Fruit fly (Drosophila melanogaster) whole organism: Measurements from ENCODE around the gene flfl.

ENCODE experiments used
- CG8478 ChIP-seq: fragments of >200 bp; optimal IDR thresholded peaks from 2 replicates; lab custom pipeline; 2018; ENCODE audit warnings: inconsistent platforms
- Dll ChIP-seq: fragments of >200 bp; optimal IDR thresholded peaks from 2 replicates; lab custom pipeline; 2017
- EcR ChIP-seq, 2 experiments: fragments of >200 bp; optimal IDR thresholded peaks; 2 replicates each; lab custom pipeline; 2017; ENCODE audit warnings: missing biosample characterization in 2 of 2, missing genetic modification characterization in 2 of 2, missing genetic modification reagents in 2 of 2
- pan ChIP-seq: fragments of >200 bp; optimal IDR thresholded peaks from 2 replicates; lab custom pipeline; 2017
- psq ChIP-seq: fragments of >200 bp; optimal IDR thresholded peaks from 2 replicates; lab custom pipeline; 2017
- usp ChIP-seq: fragments of >200 bp; optimal IDR thresholded peaks from 2 replicates; lab custom pipeline; 2017; ENCODE audit warnings: missing biosample characterization, missing genetic modification characterization, mixed read lengths

The flfl gene

DNA sequence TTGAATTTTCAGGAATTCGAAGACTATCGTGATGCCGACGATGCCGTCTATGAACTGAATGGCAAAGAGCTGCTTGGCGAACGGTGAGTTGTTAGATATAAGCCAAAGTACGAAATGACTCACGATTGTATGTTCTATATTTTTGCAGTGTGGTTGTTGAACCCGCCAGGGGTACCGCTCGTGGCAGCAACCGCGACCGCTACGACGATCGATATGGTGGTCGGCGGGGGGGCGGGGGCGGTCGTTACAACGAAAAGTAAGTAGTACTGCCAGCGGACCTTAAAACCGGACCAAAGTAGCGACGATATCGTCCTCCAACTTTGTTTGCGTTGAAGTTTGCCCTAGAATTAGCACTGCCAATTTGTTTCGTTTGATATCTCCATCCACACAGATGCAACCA is 21.6 kb upstream of the flfl start:
- TF ChIP-seq pan (no peak), CG8478 (lab: Kevin White, UChicago) (no peak), psq (lab: Kevin White, UChicago) (no peak), Dll (no peak), usp (GFP tag; lab: Kevin White, UChicago) (no peak), EcR (GFP tag; optimal IDR thresholded peaks at IDR 0.05; lab: Kevin White, UChicago) (no peak)

DNA sequence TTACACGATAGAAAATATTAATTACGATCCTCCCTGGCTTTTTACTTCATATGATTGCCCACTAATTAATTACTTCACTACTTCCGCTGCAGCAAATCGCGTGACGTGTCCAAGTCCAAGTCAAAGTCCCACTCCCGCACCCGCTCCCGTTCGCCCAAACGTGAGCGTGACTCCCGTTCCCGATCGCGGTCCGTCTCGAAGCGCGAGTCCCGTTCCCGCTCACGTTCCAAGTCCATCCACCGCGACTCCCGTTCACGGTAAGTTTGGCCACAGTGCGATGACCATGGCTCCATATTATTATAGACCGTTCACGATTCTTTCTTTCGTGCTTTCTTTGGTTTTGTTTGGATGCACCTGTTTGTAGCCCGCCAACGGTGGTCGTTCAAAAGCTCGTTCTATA is 17.7 kb upstream of the flfl start:
- TF ChIP-seq CG8478 (lab: Kevin White, UChicago), result no peak
- no peak for TF ChIP-seq pan
- TF ChIP-seq psq (lab: Kevin White, UChicago), result no peak
- TF ChIP-seq Dll, result no peak
- no peak for TF ChIP-seq EcR (GFP tag; optimal IDR thresholded peaks at IDR 0.05; lab: Kevin White, UChicago)
- no peak for TF ChIP-seq usp (GFP tag; lab: Kevin White, UChicago)

- TF ChIP-seq Dll (no peak), EcR (GFP tag; optimal IDR thresholded peaks at IDR 0.05; lab: Kevin White, UChicago) (no peak), pan (no peak), usp (GFP tag; lab: Kevin White, UChicago) (no peak), psq (lab: Kevin White, UChicago) (no peak), CG8478 (lab: Kevin White, UChicago) (no peak)
These were observed 10.8 kb upstream of the flfl start for dm6 chr3R:13672898-13673297.

- TF ChIP-seq pan (no peak), usp (GFP tag; lab: Kevin White, UChicago) (no peak), CG8478 (lab: Kevin White, UChicago) (no peak), EcR (GFP tag; optimal IDR thresholded peaks at IDR 0.05; lab: Kevin White, UChicago) (no peak), Dll (no peak)
These were observed 9.2 kb upstream of the flfl start, which contains the start of gene Task6 for dm6 chr3R:13674492-13675033. Task6 (minus strand) TSS chr3R:13674542.

DNA sequence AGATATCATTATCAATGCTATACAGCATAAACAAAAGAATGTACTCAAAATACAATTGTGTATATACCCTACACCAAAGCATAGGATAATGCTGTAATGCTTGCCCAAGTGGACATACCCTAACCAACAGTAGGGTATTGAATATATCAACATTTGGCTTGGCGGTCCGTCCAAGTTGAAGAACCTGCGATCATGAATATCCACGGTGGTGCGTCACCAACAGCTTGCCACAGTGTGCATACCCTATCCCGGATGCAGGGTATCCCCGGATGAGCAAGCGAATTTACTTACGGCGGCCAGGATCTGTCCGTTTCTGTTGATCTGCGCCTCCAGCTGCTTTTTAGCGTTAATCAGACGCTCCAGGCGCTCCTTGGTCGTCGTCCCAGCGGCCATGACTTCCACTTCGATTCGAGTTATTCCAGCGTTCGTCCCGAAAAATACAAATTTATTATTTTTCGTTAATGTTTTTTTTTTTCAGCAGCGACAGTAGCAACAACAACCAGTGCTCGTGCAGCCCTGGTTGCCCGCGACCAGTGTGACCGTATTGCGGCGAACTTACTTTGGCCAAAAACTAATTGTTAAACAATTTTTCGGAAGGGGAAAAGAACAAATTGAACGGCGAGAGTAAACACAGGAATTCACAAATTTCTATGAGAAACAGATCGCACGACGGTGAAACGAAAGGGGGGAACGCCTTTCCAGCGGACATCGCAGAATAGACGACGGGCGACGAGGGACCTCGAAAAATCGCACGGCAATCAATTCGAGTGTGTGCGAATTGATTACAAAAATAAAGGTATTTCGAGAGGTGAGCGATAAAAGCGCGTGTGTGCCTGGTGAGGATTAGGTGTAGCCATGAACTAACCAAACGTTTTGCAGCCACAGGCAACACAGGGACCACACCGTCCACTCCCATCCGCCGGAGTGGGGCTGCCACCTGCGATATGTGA is 7.3 kb upstream of the flfl start, which contains the start of the genes Lkb1 and CG9588:
TSS of gene Lkb1 (plus strand) at position 413 of the 950 bp plus-strand sequence.
TSS of gene CG9588 (minus strand) at position 545 of the 950 bp plus-strand sequence.
- TF ChIP-seq CG8478 (lab: Kevin White, UChicago) (no peak), EcR (GFP tag; optimal IDR thresholded peaks at IDR 0.05; lab: Kevin White, UChicago) (no peak), usp (GFP tag; lab: Kevin White, UChicago) (no peak), psq (lab: Kevin White, UChicago) (no peak), pan (no peak)

- TF ChIP-seq psq (lab: Kevin White, UChicago) (no peak), Dll (no peak), CG8478 (lab: Kevin White, UChicago) (no peak), usp (GFP tag; lab: Kevin White, UChicago) (no peak), EcR (GFP tag; optimal IDR thresholded peaks at IDR 0.05; lab: Kevin White, UChicago) (no peak), pan (no peak)
These were observed 612 bp upstream of the flfl start for dm6 chr3R:13682994-13683623.

DNA sequence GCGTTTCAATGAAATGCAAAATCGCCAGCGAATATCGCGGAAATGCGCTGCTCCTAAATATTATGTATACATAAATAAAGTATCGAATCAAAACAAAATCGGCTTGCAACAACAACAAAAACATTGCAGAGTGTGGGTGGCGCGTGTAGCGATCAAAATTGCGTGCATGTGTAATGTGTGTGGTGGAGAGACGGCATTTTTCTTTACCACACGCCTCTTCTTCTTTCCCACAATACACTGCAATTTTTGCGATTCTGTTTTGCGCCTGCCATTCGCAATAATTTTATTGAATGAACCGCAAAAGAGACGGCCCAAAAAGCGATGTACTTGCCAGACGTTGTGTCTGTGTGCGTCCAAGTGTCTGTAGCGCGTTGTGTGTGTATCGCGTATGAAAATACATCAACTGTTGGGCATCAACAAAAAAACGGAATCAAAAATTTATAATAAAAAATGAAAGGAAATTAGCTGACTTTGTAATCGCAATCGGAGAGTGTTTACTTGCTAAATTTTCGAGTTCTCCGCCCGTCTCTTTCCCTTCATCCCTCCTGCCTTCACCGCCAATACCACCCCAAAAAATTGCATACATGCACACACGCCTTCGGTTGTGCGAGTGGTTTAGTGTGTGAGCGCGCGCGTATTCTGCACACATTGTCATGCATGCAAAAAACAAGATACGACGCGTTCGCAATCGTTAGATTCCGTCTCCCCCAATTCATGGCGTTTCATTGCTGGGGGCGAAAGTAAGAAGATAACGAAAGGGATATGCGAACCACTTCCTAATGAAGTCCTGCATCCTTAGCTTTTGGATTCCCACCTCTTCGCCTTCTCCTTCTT is 1.1 kb downstream of the flfl start:
- TF ChIP-seq CG8478 (lab: Kevin White, UChicago) (no peak), psq (lab: Kevin White, UChicago) (peak; percentile 44), EcR (GFP tag; optimal IDR thresholded peaks at IDR 0.05; lab: Kevin White, UChicago) (no peak), usp (GFP tag; lab: Kevin White, UChicago) (no peak)

- no peak for TF ChIP-seq usp (GFP tag; lab: Kevin White, UChicago)
- no peak for TF ChIP-seq psq (lab: Kevin White, UChicago)
- no peak for TF ChIP-seq Dll
- TF ChIP-seq pan, result no peak
- TF ChIP-seq EcR (GFP tag; optimal IDR thresholded peaks at IDR 0.05; lab: Kevin White, UChicago), result no peak
- no peak for TF ChIP-seq CG8478 (lab: Kevin White, UChicago)
These were observed 2.2 kb downstream of the flfl start for dm6 chr3R:13685969-13686368.

DNA sequence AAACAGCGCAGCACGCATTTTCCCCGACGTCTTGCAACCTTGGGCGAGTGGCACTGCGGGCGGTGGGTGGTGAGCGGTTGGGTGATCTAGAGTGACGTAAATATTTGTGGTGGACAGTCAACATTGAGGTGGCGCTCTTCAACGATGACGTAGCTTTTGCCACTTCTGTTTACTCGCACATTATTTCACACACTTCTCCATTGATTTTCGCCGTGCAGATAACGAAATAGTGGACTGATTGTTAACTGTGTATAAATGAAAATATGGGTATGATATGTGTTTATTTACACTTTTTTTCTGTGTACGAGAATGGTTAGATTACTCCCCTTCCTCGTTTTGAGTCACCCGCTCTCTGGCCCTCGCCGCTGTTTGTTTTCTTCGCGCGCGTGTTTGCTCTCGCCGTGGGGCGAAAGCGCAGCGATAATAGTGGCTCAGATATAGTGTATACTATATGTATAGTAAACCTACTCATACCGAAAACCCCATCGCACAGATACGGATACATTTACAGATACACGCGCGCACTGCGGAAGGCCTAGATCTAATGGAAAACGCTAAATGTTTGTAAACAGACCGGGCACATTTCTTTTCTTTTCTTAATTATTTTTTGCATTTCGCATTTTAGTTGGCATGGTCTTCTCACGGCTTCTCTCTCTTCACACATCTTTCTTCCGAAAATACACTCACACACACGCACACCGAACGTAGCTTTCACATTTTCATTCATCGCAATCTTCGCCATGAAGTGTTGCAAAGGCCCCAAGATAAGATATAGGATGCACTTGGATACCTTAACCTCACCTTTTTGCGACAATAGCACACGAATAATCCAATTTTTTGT is 2.9 kb downstream of the flfl start, which contains the start of gene omd:
TSS of gene omd (minus strand) at position 840 of the 841 bp plus-strand sequence.
- no peak for TF ChIP-seq psq (lab: Kevin White, UChicago)
- TF ChIP-seq Dll, result no peak
- TF ChIP-seq pan, result no peak
- no peak for TF ChIP-seq EcR (GFP tag; optimal IDR thresholded peaks at IDR 0.05; lab: Kevin White, UChicago)
- TF ChIP-seq usp (GFP tag; lab: Kevin White, UChicago), result no peak
- no peak for TF ChIP-seq CG8478 (lab: Kevin White, UChicago)

DNA sequence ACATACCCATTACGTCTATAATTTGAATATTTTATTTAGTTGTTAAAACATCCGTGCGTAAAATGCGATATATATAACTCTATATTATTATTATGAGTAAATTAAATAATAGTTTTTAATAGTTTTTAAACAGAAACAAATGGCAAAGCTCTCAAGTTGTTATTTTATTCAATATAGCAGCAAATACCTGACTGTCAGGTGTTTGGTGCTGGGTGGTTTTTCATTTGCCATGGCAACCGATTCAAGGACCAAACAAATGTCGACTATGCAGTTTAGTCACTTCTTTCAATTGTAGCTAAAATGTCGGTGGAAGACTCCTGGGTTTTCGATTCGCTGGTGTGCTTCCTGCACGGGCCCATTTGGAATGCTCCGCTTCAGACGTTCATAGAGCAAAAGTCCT is 10.0 kb downstream of the flfl start, which contains the start of gene CG14367:
TSS of gene CG14367 (plus strand) at position 301 of the 400 bp plus-strand sequence.
- TF ChIP-seq psq (lab: Kevin White, UChicago) (no peak), pan (no peak), usp (GFP tag; lab: Kevin White, UChicago) (no peak), CG8478 (lab: Kevin White, UChicago) (no peak), EcR (GFP tag; optimal IDR thresholded peaks at IDR 0.05; lab: Kevin White, UChicago) (no peak), Dll (no peak)
